Worm (Caenorhabditis elegans): ENCODE results near the gene ztf-28.

ce11 chrV:2068728-2069443 lies 21.6 kb upstream of the ztf-28 start:
- TF ChIP-seq ZK337.2 (GFP tag; IDR thresholded peaks at IDR 0.05): no peak
- no peak for TF ChIP-seq ztf-7 (tag; optimal IDR thresholded peaks at IDR 0.05)
- TF ChIP-seq lin-39 (tag; optimal IDR thresholded peaks at IDR 0.05): no peak
- TF ChIP-seq nhr-102 (tag; optimal IDR thresholded peaks at IDR 0.05): no peak
- TF ChIP-seq hlh-30 (tag; optimal IDR thresholded peaks at IDR 0.05; ENCODE audit: insufficient read depth): no peak
- TF ChIP-seq ama-1 (optimal IDR thresholded peaks at IDR 0.05): no peak
- TF ChIP-seq lin-13 (GFP tag; optimal IDR thresholded peaks at IDR 0.05): no peak
- TF ChIP-seq R02D3.7 (tag; optimal IDR thresholded peaks at IDR 0.05): no peak
- TF ChIP-seq saeg-2 (GFP tag; IDR thresholded peaks at IDR 0.05): no peak
- TF ChIP-seq lir-3 (tag; optimal IDR thresholded peaks at IDR 0.05): no peak
- TF ChIP-seq ZK546.5 (tag; optimal IDR thresholded peaks at IDR 0.05): no peak
- TF ChIP-seq aly-2 (tag; optimal IDR thresholded peaks at IDR 0.05): no peak

Measured in whole organism, L4 larva.